Fruit fly (Drosophila melanogaster) S2 (cell line): ENCODE measurements around the gene Nup205.

Experiments
- CG8478 ChIP-seq: fragments of >200 bp; optimal IDR thresholded peaks from 2 replicates; lab custom pipeline; 2018
- CTCF ChIP-seq, 2 experiments: fragments of >200 bp; optimal IDR thresholded peaks; 2 replicates each; lab custom pipeline; 2018

The Nup205 gene

dm6 chrX:19851989-19852307 is at the start of gene Nup205, which contains the start of gene pico:
Gene Nup205, plus strand, starts transcription at chrX:19852214.
Gene pico, minus strand, starts transcription at chrX:19852059.
- TF ChIP-seq CTCF (optimal IDR thresholded peaks at IDR 0.05; lab: Kevin White, UChicago) (peak; percentile 74 to 76), CG8478 (lab: Kevin White, UChicago) (no peak)

- no peak for TF ChIP-seq CTCF (optimal IDR thresholded peaks at IDR 0.05; lab: Kevin White, UChicago)
- no peak for TF ChIP-seq CG8478 (lab: Kevin White, UChicago)
These were observed 45.9 kb upstream of the Nup205 start for dm6 chrX:19806137-19806536.

dm6 chrX:19811057-19811456 is 41.0 kb upstream of the Nup205 start:
- TF ChIP-seq CTCF (optimal IDR thresholded peaks at IDR 0.05; lab: Kevin White, UChicago), result peak; percentile 53 to 58
- TF ChIP-seq CG8478 (lab: Kevin White, UChicago), result no peak

dm6 chrX:19812429-19812828 is 39.6 kb upstream of the Nup205 start, which contains the start of gene SkpD:
Gene SkpD, plus strand, starts transcription at chrX:19812729.
- TF ChIP-seq CG8478 (lab: Kevin White, UChicago) (no peak), CTCF (optimal IDR thresholded peaks at IDR 0.05; lab: Kevin White, UChicago) (no peak)

dm6 chrX:19815772-19816171 is 36.2 kb upstream of the Nup205 start, which contains the start of gene SkpC:
Gene SkpC, plus strand, starts transcription at chrX:19816072.
- TF ChIP-seq CG8478 (lab: Kevin White, UChicago) (no peak), CTCF (optimal IDR thresholded peaks at IDR 0.05; lab: Kevin White, UChicago) (no peak)

dm6 chrX:19818617-19819016 is 33.4 kb upstream of the Nup205 start:
- TF ChIP-seq CG8478 (lab: Kevin White, UChicago) (no peak), CTCF (optimal IDR thresholded peaks at IDR 0.05; lab: Kevin White, UChicago) (no peak)

dm6 chrX:19823980-19824379 is 28.0 kb upstream of the Nup205 start, which contains the start of gene SkpE:
Gene SkpE, minus strand, starts transcription at chrX:19824080.
- no peak for TF ChIP-seq CTCF (optimal IDR thresholded peaks at IDR 0.05; lab: Kevin White, UChicago)
- no peak for TF ChIP-seq CG8478 (lab: Kevin White, UChicago)

- TF ChIP-seq CTCF (optimal IDR thresholded peaks at IDR 0.05; lab: Kevin White, UChicago) (no peak), CG8478 (lab: Kevin White, UChicago) (no peak)
These were observed 26.8 kb upstream of the Nup205 start for dm6 chrX:19825191-19825590.

- TF ChIP-seq CG8478 (lab: Kevin White, UChicago), result no peak
- no peak for TF ChIP-seq CTCF (optimal IDR thresholded peaks at IDR 0.05; lab: Kevin White, UChicago)
These were observed 24.3 kb upstream of the Nup205 start for dm6 chrX:19827762-19828161.

- TF ChIP-seq CTCF (optimal IDR thresholded peaks at IDR 0.05; lab: Kevin White, UChicago) (no peak), CG8478 (lab: Kevin White, UChicago) (no peak)
These were observed 12.9 kb upstream of the Nup205 start for dm6 chrX:19839067-19839466.

dm6 chrX:19840341-19840740 is 11.7 kb upstream of the Nup205 start:
- TF ChIP-seq CG8478 (lab: Kevin White, UChicago), result no peak
- no peak for TF ChIP-seq CTCF (optimal IDR thresholded peaks at IDR 0.05; lab: Kevin White, UChicago)

dm6 chrX:19842397-19843261 is 9.4 kb upstream of the Nup205 start:
- TF ChIP-seq CTCF (optimal IDR thresholded peaks at IDR 0.05; lab: Kevin White, UChicago) (no peak), CG8478 (lab: Kevin White, UChicago) (no peak)

dm6 chrX:19844010-19844766 is 7.8 kb upstream of the Nup205 start:
- TF ChIP-seq CG8478 (lab: Kevin White, UChicago) (no peak), CTCF (optimal IDR thresholded peaks at IDR 0.05; lab: Kevin White, UChicago) (no peak)

dm6 chrX:19845557-19846072 is 6.4 kb upstream of the Nup205 start:
- TF ChIP-seq CTCF (optimal IDR thresholded peaks at IDR 0.05; lab: Kevin White, UChicago) (no peak), CG8478 (lab: Kevin White, UChicago) (no peak)
